Worm (Caenorhabditis elegans): ENCODE data around the gene C17A2.7.

ce11 chrII:3803219-3803618, 40.0 kb downstream of the C17A2.7 start, which contains the start of gene ins-32:
- no peak for TF ChIP-seq snpc-4 (tag; optimal IDR thresholded peaks at IDR 0.05)
- no peak for TF ChIP-seq lin-13 (GFP tag; optimal IDR thresholded peaks at IDR 0.05)
- no peak for TF ChIP-seq sptf-1 (tag; optimal IDR thresholded peaks at IDR 0.05)
- TF ChIP-seq blmp-1 (tag; optimal IDR thresholded peaks at IDR 0.05), result no peak
- TF ChIP-seq elt-2 (tag; optimal IDR thresholded peaks at IDR 0.05), result no peak
- no peak for TF ChIP-seq elt-3 (tag; optimal IDR thresholded peaks at IDR 0.05)
- no peak for TF ChIP-seq sox-4 (tag; optimal IDR thresholded peaks at IDR 0.05)
- TF ChIP-seq unc-62 (GFP tag; optimal IDR thresholded peaks at IDR 0.05), result no peak
- no peak for TF ChIP-seq tbx-2 (tag; optimal IDR thresholded peaks at IDR 0.05)
- TF ChIP-seq ceh-8 (GFP tag; optimal IDR thresholded peaks at IDR 0.05), result no peak

Data from whole organism, L1 larva.